Worm (Caenorhabditis elegans) whole organism, L4/young adult: ENCODE data around the gene srw-53.
"Not testable (repeated sequence)": the region's sequence is repeated elsewhere in the genome, so short reads cannot be mapped to it uniquely, and the experiment has no call there.

Experiments used
- W03F9.2 ChIP-seq: fragments of 150-350 bp; optimal IDR thresholded peaks from 2 replicates; lab custom pipeline; 2014; ENCODE audit warnings: missing biosample characterization, missing genetic modification characterization
- dao-5 ChIP-seq: sonication (generic microtip); optimal IDR thresholded peaks from 2 replicates; lab custom pipeline; 2016; ENCODE audit warnings: missing genotype, missing genetic modification characterization, moderate library complexity, missing compliant biosample characterization
- him-1 ChIP-seq: sonication (generic microtip); optimal IDR thresholded peaks from 2 replicates; lab custom pipeline; 2016; ENCODE audit warnings: missing genotype, missing genetic modification reagents, missing genetic modification characterization, missing compliant biosample characterization

Gene srw-53

ce11 chrV:15943125-15943524 is at the start of gene srw-53:
Gene srw-53, plus strand, starts transcription at chrV:15943425.
- no peak for TF ChIP-seq dao-5 (tag; lab: Kevin White, UChicago)

- TF ChIP-seq W03F9.2 (tag; lab: Kevin White, UChicago) (no peak), him-1 (tag; lab: Kevin White, UChicago) (no peak), dao-5 (tag; lab: Kevin White, UChicago) (no peak)
Observed at ce11 chrV:15896671-15897070, 46.6 kb upstream of the srw-53 start, which contains the start of gene nhr-213. Gene nhr-213, minus strand, starts transcription at chrV:15896771.

- TF ChIP-seq W03F9.2 (tag; lab: Kevin White, UChicago) (no peak), dao-5 (tag; lab: Kevin White, UChicago) (no peak), him-1 (tag; lab: Kevin White, UChicago) (no peak)
Observed at ce11 chrV:15897696-15898095, 45.5 kb upstream of the srw-53 start, which contains the start of gene str-60. Gene str-60, plus strand, starts transcription at chrV:15897996.

ce11 chrV:15899696-15900095 is 43.5 kb upstream of the srw-53 start, which contains the start of gene T06C12.14:
Gene T06C12.14, plus strand, starts transcription at chrV:15899996.
- no peak for TF ChIP-seq dao-5 (tag; lab: Kevin White, UChicago)
- TF ChIP-seq him-1 (tag; lab: Kevin White, UChicago) = no peak
- no peak for TF ChIP-seq W03F9.2 (tag; lab: Kevin White, UChicago)

- no peak for TF ChIP-seq W03F9.2 (tag; lab: Kevin White, UChicago)
- TF ChIP-seq him-1 (tag; lab: Kevin White, UChicago) = no peak
- no peak for TF ChIP-seq dao-5 (tag; lab: Kevin White, UChicago)
Observed at ce11 chrV:15900564-15900963, 42.7 kb upstream of the srw-53 start.

- TF ChIP-seq W03F9.2, him-1, dao-5 (tag; lab: Kevin White, UChicago): not testable (repeated sequence)
Observed at ce11 chrV:15905530-15905929, 37.7 kb upstream of the srw-53 start, which contains the start of the genes F35E8.1 and F35E8.2. Gene F35E8.1, minus strand, starts transcription at chrV:15905630. Gene F35E8.2, plus strand, starts transcription at chrV:15905661.

ce11 chrV:15911848-15912247 is 31.4 kb upstream of the srw-53 start, which contains the start of gene F35E8.6:
Gene F35E8.6, plus strand, starts transcription at chrV:15912148.
- TF ChIP-seq W03F9.2 (tag; lab: Kevin White, UChicago) = no peak
- no peak for TF ChIP-seq dao-5 (tag; lab: Kevin White, UChicago)
- TF ChIP-seq him-1 (tag; lab: Kevin White, UChicago) = no peak

ce11 chrV:15912677-15913076 is 30.5 kb upstream of the srw-53 start:
- no peak for TF ChIP-seq him-1 (tag; lab: Kevin White, UChicago)
- no peak for TF ChIP-seq W03F9.2 (tag; lab: Kevin White, UChicago)
- TF ChIP-seq dao-5 (tag; lab: Kevin White, UChicago) = no peak

ce11 chrV:15913714-15914113 is 29.5 kb upstream of the srw-53 start, which contains the start of gene F35E8.7:
Gene F35E8.7, plus strand, starts transcription at chrV:15914014.
- TF ChIP-seq W03F9.2 (tag; lab: Kevin White, UChicago) (no peak), dao-5 (tag; lab: Kevin White, UChicago) (no peak), him-1 (tag; lab: Kevin White, UChicago) (no peak)

ce11 chrV:15914774-15915173 is 28.5 kb upstream of the srw-53 start:
- TF ChIP-seq him-1 (tag; lab: Kevin White, UChicago) = no peak
- TF ChIP-seq W03F9.2 (tag; lab: Kevin White, UChicago) = no peak
- TF ChIP-seq dao-5 (tag; lab: Kevin White, UChicago) = no peak

ce11 chrV:15915307-15915706 is 27.9 kb upstream of the srw-53 start:
- no peak for TF ChIP-seq W03F9.2 (tag; lab: Kevin White, UChicago)
- TF ChIP-seq dao-5 (tag; lab: Kevin White, UChicago) = no peak
- TF ChIP-seq him-1 (tag; lab: Kevin White, UChicago) = no peak

- TF ChIP-seq W03F9.2 (tag; lab: Kevin White, UChicago) = no peak
- TF ChIP-seq him-1 (tag; lab: Kevin White, UChicago) = no peak
- TF ChIP-seq dao-5 (tag; lab: Kevin White, UChicago) = no peak
Observed at ce11 chrV:15915919-15916318, 27.3 kb upstream of the srw-53 start, which contains the start of gene gst-38. Gene gst-38, minus strand, starts transcription at chrV:15916070.

ce11 chrV:15917458-15917857 is 25.8 kb upstream of the srw-53 start, which contains the start of gene F35E8.9:
Gene F35E8.9, minus strand, starts transcription at chrV:15917558.
- TF ChIP-seq W03F9.2 (tag; lab: Kevin White, UChicago) = no peak
- TF ChIP-seq him-1 (tag; lab: Kevin White, UChicago) = no peak
- no peak for TF ChIP-seq dao-5 (tag; lab: Kevin White, UChicago)

- TF ChIP-seq W03F9.2 (tag; lab: Kevin White, UChicago) = no peak
- no peak for TF ChIP-seq dao-5 (tag; lab: Kevin White, UChicago)
- no peak for TF ChIP-seq him-1 (tag; lab: Kevin White, UChicago)
Observed at ce11 chrV:15920273-15920672, 23.0 kb upstream of the srw-53 start, which contains the start of gene F35E8.10. Gene F35E8.10, minus strand, starts transcription at chrV:15920373.
